Worm (Caenorhabditis elegans) whole organism, midembryonic: ENCODE results near the gene T05H4.15.

ENCODE experiments used
- T22C8.4 ChIP-seq: fragments of 200-800 bp; sonication (Bioruptor generic); IDR thresholded peaks from 2 replicates; pipeline ENCODE4 v1.3.6; 2022; ENCODE audit warnings: missing genetic modification characterization, missing compliant biosample characterization
- cog-1 ChIP-seq: sonication (generic microtip); optimal IDR thresholded peaks from 2 replicates; lab custom pipeline; 2016; ENCODE audit warnings: missing genetic modification characterization, missing compliant biosample characterization
- flt-1 ChIP-seq: fragments of 200-800 bp; sonication (Bioruptor generic); IDR thresholded peaks from 2 replicates; pipeline ENCODE4 v1.3.6; 2022; ENCODE audit warnings: missing genetic modification characterization, missing compliant biosample characterization
- klf-2 ChIP-seq: fragments of 200-800 bp; sonication (Bioruptor generic); conservative IDR thresholded peaks from 2 replicates; pipeline ENCODE4 v1.3.6; 2022; ENCODE audit warnings: missing genetic modification reagents, missing genetic modification characterization, missing compliant biosample characterization
- med-1 ChIP-seq: sonication (generic microtip); optimal IDR thresholded peaks from 2 replicates; lab custom pipeline; 2017; ENCODE audit warnings: missing genetic modification characterization, mild to moderate bottlenecking, missing compliant biosample characterization, antibody characterized with exemption, missing genetic modification reagents; ENCODE audit not compliant: insufficient read depth
- ref-1 ChIP-seq: fragments of 200-800 bp; sonication (Bioruptor generic); conservative IDR thresholded peaks from 2 replicates; pipeline ENCODE4 v1.3.6; 2022; ENCODE audit warnings: missing genetic modification reagents, missing genetic modification characterization, missing compliant biosample characterization
- ztf-23 ChIP-seq: fragments of 200-800 bp; sonication (Bioruptor generic); IDR thresholded peaks from 2 replicates; pipeline ENCODE4 v1.3.6; 2022; ENCODE audit warnings: missing genetic modification reagents, missing genetic modification characterization, missing compliant biosample characterization
- ztf-29 ChIP-seq: fragments of 200-800 bp; sonication (Bioruptor generic); IDR thresholded peaks from 2 replicates; pipeline ENCODE4 v1.3.6; 2022; ENCODE audit warnings: missing genetic modification reagents, missing genetic modification characterization, missing compliant biosample characterization

- no peak for TF ChIP-seq ref-1
- no peak for TF ChIP-seq ztf-29 (GFP tag; lab: Robert Waterston, UW)
- TF ChIP-seq ztf-23 (GFP tag; lab: Robert Waterston, UW), result no peak
- no peak for TF ChIP-seq med-1
- TF ChIP-seq cog-1 (tag; lab: Kevin White, UChicago), result no peak
- TF ChIP-seq T22C8.4 (GFP tag; lab: Robert Waterston, UW), result no peak
- TF ChIP-seq flt-1 (GFP tag; lab: Robert Waterston, UW), result no peak
- no peak for TF ChIP-seq klf-2 (GFP tag; lab: Robert Waterston, UW)
These were observed 17.5 kb downstream of the T05H4.15 start, which contains the start of gene urb-1 for ce11 chrV:6424055-6424454.
